Fruit fly (Drosophila melanogaster): ENCODE results near the gene CG6073.
A peak's percentile ranks its signal among the peaks of the same experiment; 100 is the strongest.

CG6073 gene

dm6 chr3R:26191105-26191504 is 2.5 kb upstream of the CG6073 start, which contains the start of gene CG34129:
Gene CG34129, minus strand, starts transcription at chr3R:26191205.
- no peak for TF ChIP-seq CG8159 (tag; optimal IDR thresholded peaks at IDR 0.05)
- TF ChIP-seq CG17806 (tag; optimal IDR thresholded peaks at IDR 0.05): no peak
- no peak for TF ChIP-seq CG8301 (tag; optimal IDR thresholded peaks at IDR 0.05)
- TF ChIP-seq D1 (tag; optimal IDR thresholded peaks at IDR 0.05): no peak
- no peak for TF ChIP-seq Snoo (tag; optimal IDR thresholded peaks at IDR 0.05)
- no peak for TF ChIP-seq Ets98B (GFP tag; IDR thresholded peaks at IDR 0.05)

DNA sequence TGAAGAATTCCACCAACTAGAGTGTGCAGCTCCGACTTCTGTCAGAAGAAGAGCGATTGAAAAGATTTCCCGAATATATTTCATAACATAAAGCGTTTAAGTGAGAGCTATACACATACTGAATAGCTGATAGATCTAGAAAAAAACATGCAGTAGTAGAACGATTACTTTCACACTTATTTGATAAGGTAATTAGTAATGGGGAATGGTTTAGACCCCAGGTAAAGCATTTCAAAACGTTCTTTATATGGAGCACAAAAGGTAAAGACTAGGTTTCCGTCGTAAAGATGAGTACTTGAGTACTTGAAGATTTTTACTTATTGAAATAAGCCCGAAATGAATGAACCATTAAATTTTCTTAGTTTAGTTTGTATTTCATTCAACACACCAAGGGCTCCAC is 1.3 kb upstream of the CG6073 start, which contains the start of gene CG34130:
TSS of gene CG34130 (minus strand) at position 101 of the 400 bp plus-strand sequence.
- TF ChIP-seq CG12605 (GFP tag; IDR thresholded peaks at IDR 0.05) (no peak), Pif1B (GFP tag; optimal IDR thresholded peaks at IDR 0.05) (no peak), Pif1A (GFP tag; optimal IDR thresholded peaks at IDR 0.05) (no peak), CG8301 (tag; optimal IDR thresholded peaks at IDR 0.05) (no peak), CG9948 (tag; optimal IDR thresholded peaks at IDR 0.05) (no peak), CG14655 (GFP tag; optimal IDR thresholded peaks at IDR 0.05) (no peak), CG34367 (tag; optimal IDR thresholded peaks at IDR 0.05) (no peak), CG8159 (tag; optimal IDR thresholded peaks at IDR 0.05) (no peak)

DNA sequence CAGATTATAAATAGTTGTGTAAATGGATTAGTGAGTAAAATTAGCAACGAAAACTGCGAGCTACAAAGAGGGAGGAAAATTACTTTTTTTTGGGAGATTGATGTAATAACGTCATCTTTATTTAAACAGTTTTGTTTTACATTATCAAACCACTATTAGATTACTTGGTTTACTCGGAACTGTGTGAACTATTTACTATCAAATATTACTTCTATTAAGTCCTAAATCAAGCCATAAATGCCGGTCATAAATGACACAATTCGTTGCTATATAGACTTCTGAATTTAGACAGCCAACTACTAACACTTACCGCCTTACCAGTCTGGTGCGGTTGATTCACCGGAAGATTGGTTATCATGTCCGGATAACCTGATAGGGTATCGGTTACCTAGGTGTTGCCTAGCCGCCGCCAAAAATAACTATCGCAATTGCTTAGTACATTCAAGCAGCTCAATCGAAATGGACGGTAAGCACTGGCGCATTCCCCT is 3.4 kb downstream of the CG6073 start, which contains the start of gene CG31086:
TSS of gene CG31086 (plus strand) at position 51 of the 488 bp plus-strand sequence.
- TF ChIP-seq CG13204 (GFP tag; optimal IDR thresholded peaks at IDR 0.05) (no peak), gl (tag; optimal IDR thresholded peaks at IDR 0.05) (no peak), Pif1A (GFP tag; optimal IDR thresholded peaks at IDR 0.05) (no peak), CG34367 (tag; optimal IDR thresholded peaks at IDR 0.05) (no peak), CG9948 (tag; optimal IDR thresholded peaks at IDR 0.05) (no peak), CG14655 (GFP tag; optimal IDR thresholded peaks at IDR 0.05) (no peak), Pif1B (GFP tag; optimal IDR thresholded peaks at IDR 0.05) (no peak), CG10348 (GFP tag; IDR thresholded peaks at IDR 0.05) (no peak), fd96Ca (GFP tag; IDR thresholded peaks at IDR 0.05) (no peak), CG8159 (tag; optimal IDR thresholded peaks at IDR 0.05) (no peak), CG32121 (GFP tag; IDR thresholded peaks at IDR 0.05) (no peak), EcR (GFP tag; optimal IDR thresholded peaks at IDR 0.05) (no peak)

dm6 chr3R:26181991-26182390 is 6.6 kb downstream of the CG6073 start:
- TF ChIP-seq CG10348 (GFP tag; IDR thresholded peaks at IDR 0.05): no peak
- TF ChIP-seq Pif1B (GFP tag; optimal IDR thresholded peaks at IDR 0.05): no peak
- no peak for TF ChIP-seq CG8159 (tag; optimal IDR thresholded peaks at IDR 0.05)
- TF ChIP-seq gl (tag; optimal IDR thresholded peaks at IDR 0.05): no peak
- TF ChIP-seq CG13204 (GFP tag; optimal IDR thresholded peaks at IDR 0.05): no peak
- no peak for TF ChIP-seq Ets98B (GFP tag; IDR thresholded peaks at IDR 0.05)
- no peak for TF ChIP-seq fd96Ca (GFP tag; IDR thresholded peaks at IDR 0.05)
- no peak for TF ChIP-seq EcR (GFP tag; optimal IDR thresholded peaks at IDR 0.05)
- no peak for TF ChIP-seq CG4496 (GFP tag; IDR thresholded peaks at IDR 0.05)
- TF ChIP-seq Snoo (tag; optimal IDR thresholded peaks at IDR 0.05): no peak
- no peak for TF ChIP-seq rn (GFP tag; IDR thresholded peaks at IDR 0.05)
- TF ChIP-seq CG12605 (GFP tag; IDR thresholded peaks at IDR 0.05): no peak
- no peak for TF ChIP-seq CG17806 (tag; optimal IDR thresholded peaks at IDR 0.05)
- no peak for TF ChIP-seq CG34367 (tag; optimal IDR thresholded peaks at IDR 0.05)
- TF ChIP-seq CG8301 (tag; optimal IDR thresholded peaks at IDR 0.05): no peak
- TF ChIP-seq CG15710 (tag; optimal IDR thresholded peaks at IDR 0.05): no peak
- TF ChIP-seq CG32121 (GFP tag; IDR thresholded peaks at IDR 0.05): no peak
- TF ChIP-seq CG14655 (GFP tag; optimal IDR thresholded peaks at IDR 0.05): no peak
- TF ChIP-seq CG9948 (tag; optimal IDR thresholded peaks at IDR 0.05): no peak
- TF ChIP-seq D1 (tag; optimal IDR thresholded peaks at IDR 0.05): no peak

- TF ChIP-seq CG15710 (tag; optimal IDR thresholded peaks at IDR 0.05): no peak
- TF ChIP-seq Ets98B (GFP tag; IDR thresholded peaks at IDR 0.05): no peak
- no peak; the same call in 2 of the 3 replicates for TF ChIP-seq CG4496 (GFP tag; IDR thresholded peaks at IDR 0.05)
- no peak for TF ChIP-seq Pif1A (GFP tag; optimal IDR thresholded peaks at IDR 0.05)
- no peak for TF ChIP-seq CG8301 (tag; optimal IDR thresholded peaks at IDR 0.05)
- TF ChIP-seq CG8159 (tag; optimal IDR thresholded peaks at IDR 0.05): peak; percentile 34
- no peak for TF ChIP-seq D1 (tag; optimal IDR thresholded peaks at IDR 0.05)
- no peak for TF ChIP-seq CG17806 (tag; optimal IDR thresholded peaks at IDR 0.05)
- TF ChIP-seq CG14655 (GFP tag; optimal IDR thresholded peaks at IDR 0.05): peak; percentile 30
- TF ChIP-seq Pif1B (GFP tag; optimal IDR thresholded peaks at IDR 0.05): no peak
- no peak for TF ChIP-seq Snoo (tag; optimal IDR thresholded peaks at IDR 0.05)
- no peak for TF ChIP-seq gl (tag; optimal IDR thresholded peaks at IDR 0.05)
Measured at dm6 chr3R:26172040-26172439, 16.6 kb downstream of the CG6073 start.

DNA sequence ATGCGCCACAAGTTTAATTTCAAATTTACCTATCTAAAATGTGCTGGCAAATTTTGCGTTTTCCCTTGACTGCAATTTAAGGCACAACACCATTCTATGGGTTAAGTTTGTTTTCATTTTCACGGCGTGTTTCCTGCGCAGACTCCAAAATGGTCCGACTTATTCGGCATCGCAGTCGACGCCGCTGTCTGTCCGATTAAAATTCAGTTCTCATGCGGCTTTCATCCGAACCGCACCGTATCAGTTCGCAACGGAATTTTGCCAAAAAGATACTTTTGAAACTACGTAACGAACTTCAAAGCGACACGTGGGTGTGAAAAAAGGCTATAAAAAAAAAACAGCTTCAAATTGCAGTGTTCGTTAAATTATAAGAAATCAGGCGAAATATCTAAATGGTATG is 18.0 kb downstream of the CG6073 start, which contains the start of gene CG31323:
TSS of gene CG31323 (plus strand) at position 204 of the 400 bp plus-strand sequence.
- TF ChIP-seq CG32121 (GFP tag; IDR thresholded peaks at IDR 0.05) (no peak), CG12605 (GFP tag; IDR thresholded peaks at IDR 0.05) (no peak), Snoo (tag; optimal IDR thresholded peaks at IDR 0.05) (no peak), CG14655 (GFP tag; optimal IDR thresholded peaks at IDR 0.05) (no peak), rn (GFP tag; IDR thresholded peaks at IDR 0.05) (no peak), fd96Ca (GFP tag; IDR thresholded peaks at IDR 0.05) (no peak), Ets98B (GFP tag; IDR thresholded peaks at IDR 0.05) (no peak), CG13204 (GFP tag; optimal IDR thresholded peaks at IDR 0.05) (no peak), D1 (tag; optimal IDR thresholded peaks at IDR 0.05) (no peak), gl (tag; optimal IDR thresholded peaks at IDR 0.05) (no peak)
